Worm (Caenorhabditis elegans) whole organism, young adult: ENCODE results near the gene aak-1.

Experiments used
- Y79H2A.3 ChIP-seq: fragments of 200-800 bp; sonication (Bioruptor generic); conservative IDR thresholded peaks from 2 replicates; pipeline ENCODE4 v1.3.6; 2022; ENCODE audit warnings: missing genetic modification reagents, missing genetic modification characterization, missing compliant biosample characterization
- athp-1 ChIP-seq: sonication (generic microtip); optimal IDR thresholded peaks from 2 replicates; lab custom pipeline; 2017; ENCODE audit warnings: mild to moderate bottlenecking, missing genetic modification characterization, missing compliant biosample characterization
- ets-4 ChIP-seq: fragments of 200-800 bp; sonication (Bioruptor generic); optimal IDR thresholded peaks from 2 replicates; lab custom pipeline; 2018; ENCODE audit warnings: mild to moderate bottlenecking, missing genetic modification characterization, missing compliant biosample characterization
- unc-62 ChIP-seq: fragments of 150-350 bp; optimal IDR thresholded peaks from 2 replicates; lab custom pipeline; 2014; ENCODE audit warnings: missing biosample characterization, missing genetic modification reagents, missing genetic modification characterization

ce11 chrIII:8716084-8716483 lies 44.8 kb downstream of the aak-1 start, which contains the start of gene B0303.14:
- TF ChIP-seq Y79H2A.3 (GFP tag; lab: Robert Waterston, UW) = no peak
- no peak for TF ChIP-seq athp-1 (tag; lab: Kevin White, UChicago)
- no peak for TF ChIP-seq unc-62 (GFP tag; lab: Kevin White, UChicago)
- no peak for TF ChIP-seq ets-4 (GFP tag; lab: Kevin White, UChicago)
